Worm (Caenorhabditis elegans): Measurements from ENCODE around the gene ZK180.6.

ZK180.6 gene

DNA sequence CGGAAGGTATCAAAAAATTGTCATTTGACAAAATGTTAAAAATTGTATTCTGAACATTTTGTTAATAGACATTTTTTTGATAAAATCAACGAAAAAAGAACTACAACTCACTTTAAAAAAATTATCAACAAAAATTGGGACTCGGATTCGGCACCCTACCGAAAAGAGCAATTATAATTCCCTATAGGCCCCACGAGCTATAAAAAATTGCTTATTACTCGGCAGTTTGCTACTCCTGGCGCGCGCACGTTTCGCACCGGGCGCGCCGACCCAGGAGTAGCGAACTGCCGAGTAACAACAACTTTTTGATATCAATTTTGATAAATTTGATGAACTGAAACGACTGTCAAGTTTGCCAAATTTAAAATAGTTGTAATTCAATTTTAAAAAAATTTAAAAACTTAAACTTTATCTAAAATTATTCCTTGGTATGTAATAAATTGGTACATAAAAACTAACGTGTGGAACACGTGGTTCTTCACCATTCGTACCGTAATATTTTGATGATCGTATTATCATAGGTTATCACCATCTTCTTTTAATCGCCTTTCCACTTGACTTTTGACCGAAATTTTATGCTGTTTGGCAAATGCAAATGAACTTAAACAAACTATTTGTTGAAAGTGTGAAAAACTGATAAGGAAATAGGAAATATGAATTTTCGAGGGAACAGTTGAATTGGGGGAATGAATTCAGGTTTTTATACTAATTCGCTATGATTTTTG, 49.3 kb downstream of the ZK180.6 start:
- TF ChIP-seq jun-1 (tag; optimal IDR thresholded peaks at IDR 0.05) (no peak), zag-1 (tag; optimal IDR thresholded peaks at IDR 0.05) (no peak), fkh-10 (GFP tag; optimal IDR thresholded peaks at IDR 0.05) (no peak), lin-39 (tag; optimal IDR thresholded peaks at IDR 0.05) (no peak), elt-2 (tag; optimal IDR thresholded peaks at IDR 0.05) (peak; percentile 72), nhr-25 (tag; optimal IDR thresholded peaks at IDR 0.05) (no peak), mdl-1 (tag; optimal IDR thresholded peaks at IDR 0.05) (no peak), pha-4 (tag; optimal IDR thresholded peaks at IDR 0.05) (peak; percentile 58), pqm-1 (tag; optimal IDR thresholded peaks at IDR 0.05) (peak; percentile 40), tbx-2 (tag; optimal IDR thresholded peaks at IDR 0.05) (no peak), elt-3 (tag; optimal IDR thresholded peaks at IDR 0.05) (no peak), ama-1 (optimal IDR thresholded peaks at IDR 0.05) (peak; percentile 3), fos-1 (tag; optimal IDR thresholded peaks at IDR 0.05) (no peak), ceh-28 (tag; optimal IDR thresholded peaks at IDR 0.05) (no peak), ztf-4 (tag; optimal IDR thresholded peaks at IDR 0.05) (peak; percentile 14)

DNA sequence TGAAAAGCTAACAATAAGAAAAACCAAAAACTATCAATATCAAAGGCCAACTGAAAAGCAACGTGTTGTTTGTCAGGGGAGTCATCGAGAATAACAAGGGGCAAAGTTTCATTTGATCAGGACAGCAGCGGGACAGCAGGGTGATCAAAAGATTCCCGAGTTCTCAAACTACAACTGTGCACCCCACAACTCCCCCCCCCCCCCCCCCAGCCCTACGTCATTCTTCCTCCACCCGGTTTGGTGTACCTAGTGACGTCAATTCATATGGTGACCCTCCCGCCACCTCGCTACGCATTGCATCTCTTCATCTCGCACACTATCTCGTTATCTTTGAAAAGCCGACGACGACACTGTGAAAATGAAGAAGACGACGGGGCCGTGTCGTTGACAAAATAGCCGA, 51.1 kb downstream of the ZK180.6 start:
- TF ChIP-seq ztf-4 (tag; optimal IDR thresholded peaks at IDR 0.05) (no peak), fos-1 (tag; optimal IDR thresholded peaks at IDR 0.05) (no peak), ZK546.5 (tag; optimal IDR thresholded peaks at IDR 0.05) (no peak), ceh-28 (tag; optimal IDR thresholded peaks at IDR 0.05) (no peak), eor-1 (tag; optimal IDR thresholded peaks at IDR 0.05) (no peak), snpc-4 (tag; optimal IDR thresholded peaks at IDR 0.05) (no peak), elt-1 (tag; optimal IDR thresholded peaks at IDR 0.05) (no peak), nhr-237 (tag; optimal IDR thresholded peaks at IDR 0.05) (no peak), daf-12 (tag; optimal IDR thresholded peaks at IDR 0.05) (no peak), fkh-2 (tag; optimal IDR thresholded peaks at IDR 0.05) (no peak), egl-5 (tag; optimal IDR thresholded peaks at IDR 0.05) (no peak), lin-39 (tag; optimal IDR thresholded peaks at IDR 0.05) (no peak), ceh-16 (tag; optimal IDR thresholded peaks at IDR 0.05) (no peak), ama-1 (optimal IDR thresholded peaks at IDR 0.05) (peak; percentile 83), pqm-1 (tag; optimal IDR thresholded peaks at IDR 0.05) (no peak), nhr-25 (tag; optimal IDR thresholded peaks at IDR 0.05) (peak; percentile 14), ceh-82 (tag; optimal IDR thresholded peaks at IDR 0.05) (no peak), R02D3.7 (tag; optimal IDR thresholded peaks at IDR 0.05) (no peak), ceh-9 (tag; optimal IDR thresholded peaks at IDR 0.05) (no peak), hmg-11 (tag; optimal IDR thresholded peaks at IDR 0.05) (no peak), tbx-2 (tag; optimal IDR thresholded peaks at IDR 0.05) (no peak), mml-1 (tag; optimal IDR thresholded peaks at IDR 0.05) (no peak), lin-15B (tag; optimal IDR thresholded peaks at IDR 0.05) (no peak), zag-1 (tag; optimal IDR thresholded peaks at IDR 0.05) (no peak), nhr-76 (tag; optimal IDR thresholded peaks at IDR 0.05) (no peak), nhr-43 (tag; optimal IDR thresholded peaks at IDR 0.05; ENCODE audit: poor library complexity, severe bottlenecking) (no peak), nfya-1 (tag; optimal IDR thresholded peaks at IDR 0.05; ENCODE audit: insufficient read depth) (no peak), nhr-67 (tag; optimal IDR thresholded peaks at IDR 0.05) (no peak), elt-3 (tag; optimal IDR thresholded peaks at IDR 0.05) (no peak), nhr-12 (tag; optimal IDR thresholded peaks at IDR 0.05) (no peak), skn-1 (tag; optimal IDR thresholded peaks at IDR 0.05) (no peak), ztf-11 (tag; optimal IDR thresholded peaks at IDR 0.05) (no peak), aly-2 (tag; optimal IDR thresholded peaks at IDR 0.05) (no peak), unc-62 (GFP tag; optimal IDR thresholded peaks at IDR 0.05) (no peak), lsy-12 (tag; optimal IDR thresholded peaks at IDR 0.05) (peak; percentile 19), sea-2 (GFP tag; optimal IDR thresholded peaks at IDR 0.05) (no peak), elt-2 (tag; optimal IDR thresholded peaks at IDR 0.05) (peak; percentile 4), nhr-77 (tag; optimal IDR thresholded peaks at IDR 0.05) (no peak), nhr-23 (tag; optimal IDR thresholded peaks at IDR 0.05) (peak; percentile 12), pha-4 (tag; optimal IDR thresholded peaks at IDR 0.05) (no peak)
